Worm (Caenorhabditis elegans) whole organism, early embryonic: ENCODE measurements around the gene Y69H2.3.

Experiments used
- B0310.2 ChIP-seq: sonication (generic microtip); optimal IDR thresholded peaks from 2 replicates; lab custom pipeline; 2016; ENCODE audit warnings: mild to moderate bottlenecking, missing genetic modification characterization, missing compliant biosample characterization
- aly-1 ChIP-seq: sonication (generic microtip); optimal IDR thresholded peaks from 2 replicates; lab custom pipeline; 2016; ENCODE audit warnings: missing genetic modification characterization, missing compliant biosample characterization
- ama-1 ChIP-seq: fragments of 150-350 bp; optimal IDR thresholded peaks from 2 replicates; lab custom pipeline; 2014
- ets-7 ChIP-seq: sonication (generic microtip); optimal IDR thresholded peaks from 2 replicates; lab custom pipeline; 2016; ENCODE audit warnings: missing genotype, missing genetic modification characterization, missing compliant biosample characterization
- flt-1 ChIP-seq: fragments of 200-800 bp; sonication (Bioruptor generic); IDR thresholded peaks from 2 replicates; pipeline ENCODE4 v1.3.6; 2022; ENCODE audit warnings: missing genetic modification characterization, missing compliant biosample characterization
- hmbx-1 ChIP-seq: sonication (generic microtip); optimal IDR thresholded peaks from 2 replicates; lab custom pipeline; 2016; ENCODE audit warnings: mild to moderate bottlenecking, missing genetic modification characterization, missing compliant biosample characterization
- hnd-1 ChIP-seq: sonication (generic microtip); optimal IDR thresholded peaks from 2 replicates; lab custom pipeline; 2016; ENCODE audit warnings: missing genetic modification characterization, missing compliant biosample characterization
- sea-1 ChIP-seq: fragments of 200-800 bp; sonication (Bioruptor generic); conservative IDR thresholded peaks from 2 replicates; pipeline ENCODE4 v1.3.6; 2022; ENCODE audit warnings: missing genetic modification characterization, missing compliant biosample characterization
- tbx-11 ChIP-seq: fragments of 200-800 bp; sonication (Bioruptor generic); IDR thresholded peaks from 2 replicates; pipeline ENCODE4 v1.3.6; 2022; ENCODE audit warnings: missing genetic modification characterization, missing compliant biosample characterization

DNA sequence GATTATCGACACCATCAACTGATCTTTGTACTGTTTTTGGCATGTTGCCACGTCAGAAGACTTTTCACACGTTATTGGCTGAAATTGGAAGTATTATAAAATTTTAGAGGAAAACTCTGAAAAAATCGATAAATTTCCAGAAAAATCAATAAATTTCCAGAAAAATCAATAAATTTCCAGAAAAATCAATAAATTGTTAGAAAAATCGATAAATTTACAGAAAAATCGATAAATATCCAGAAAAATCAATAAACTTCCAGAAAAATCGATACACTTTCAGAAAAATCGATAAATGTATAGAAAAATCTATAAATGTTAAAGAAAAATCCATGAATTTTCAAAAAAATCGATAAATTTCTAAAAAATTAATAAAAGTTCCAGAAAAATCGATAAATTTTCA is 35.0 kb downstream of the Y69H2.3 start:
- TF ChIP-seq sea-1 (GFP tag; lab: Robert Waterston, UW) (no peak), hmbx-1 (tag; lab: Kevin White, UChicago) (no peak), ets-7 (no peak), aly-1 (tag; lab: Kevin White, UChicago) (no peak), ama-1 (lab: Kevin White, UChicago) (no peak), tbx-11 (no peak), hnd-1 (tag; lab: Kevin White, UChicago) (no peak), B0310.2 (no peak), flt-1 (GFP tag; lab: Robert Waterston, UW) (no peak)
